Fruit fly (Drosophila melanogaster): ENCODE measurements around the gene CG5103.

DNA sequence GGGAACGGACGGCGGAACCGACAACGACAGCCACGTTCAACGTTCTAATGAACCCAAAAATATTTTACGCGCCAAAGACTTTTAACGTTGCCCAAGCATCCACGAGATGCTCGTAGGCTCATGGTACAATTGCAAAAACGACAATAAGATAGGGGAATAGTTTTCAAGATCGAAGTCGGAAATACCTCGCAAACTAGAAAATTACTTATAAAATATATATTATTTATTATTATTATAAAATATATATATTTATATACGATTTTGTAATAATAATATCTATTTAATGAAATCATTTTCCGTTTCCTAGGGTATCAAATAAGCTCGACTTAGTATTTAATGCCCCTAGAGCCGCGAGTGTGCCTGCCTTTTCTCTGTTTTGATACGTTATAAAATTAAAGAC lies 50.9 kb downstream of the CG5103 start:
- no peak for TF ChIP-seq CG8478 (optimal IDR thresholded peaks at IDR 0.05)
- TF ChIP-seq CTCF (optimal IDR thresholded peaks at IDR 0.05), result no peak

Measured in S2 (cell line).